Fruit fly (Drosophila melanogaster): ENCODE data around the gene CG11696.
A peak's percentile ranks its signal among the peaks of the same experiment; 100 is the strongest.

The CG11696 gene

dm6 chrX:11611645-11612079 lies 38.1 kb downstream of the CG11696 start, which contains the start of the genes CG2247 and CG1703:
TSS of gene CG2247 (minus strand) at chrX:11611652.
TSS of gene CG1703 (plus strand) at chrX:11611927.
- TF ChIP-seq noc (tag; optimal IDR thresholded peaks at IDR 0.05), result peak; percentile 12

dm6 chrX:11615652-11616495 lies 42.3 kb downstream of the CG11696 start, which contains the start of the genes RPA3 and Met:
TSS of gene RPA3 (minus strand) at chrX:11615840.
TSS of gene Met (plus strand) at chrX:11616124.
- TF ChIP-seq noc (tag; optimal IDR thresholded peaks at IDR 0.05), result no peak

- no peak for TF ChIP-seq noc (tag; optimal IDR thresholded peaks at IDR 0.05)
Measured at dm6 chrX:11616496-11616952, 43.0 kb downstream of the CG11696 start.

dm6 chrX:11619617-11620016 lies 46.1 kb downstream of the CG11696 start:
- no peak for TF ChIP-seq noc (tag; optimal IDR thresholded peaks at IDR 0.05)

dm6 chrX:11620527-11620926 lies 47.0 kb downstream of the CG11696 start:
- no peak for TF ChIP-seq noc (tag; optimal IDR thresholded peaks at IDR 0.05)

- no peak for TF ChIP-seq noc (tag; optimal IDR thresholded peaks at IDR 0.05)
Measured at dm6 chrX:11621315-11621865, 47.9 kb downstream of the CG11696 start.

- TF ChIP-seq noc (tag; optimal IDR thresholded peaks at IDR 0.05), result no peak
Measured at dm6 chrX:11621866-11622648, 48.5 kb downstream of the CG11696 start, which contains the start of gene Ptp10D. TSS of gene Ptp10D (plus strand) at chrX:11622015.

- peak; percentile 79 for TF ChIP-seq noc (tag; optimal IDR thresholded peaks at IDR 0.05)
Measured at dm6 chrX:11622649-11623425, 49.3 kb downstream of the CG11696 start.
